Worm (Caenorhabditis elegans) whole organism, L4 larva: Measurements from ENCODE around the gene eif-2A.

Experiments
- D1046.2 ChIP-seq: fragments of 200-800 bp; sonication (Bioruptor generic); IDR thresholded peaks from 2 replicates; pipeline ENCODE4 v1.3.6; 2022; ENCODE audit warnings: missing genetic modification characterization, missing compliant biosample characterization
- F10B5.3 ChIP-seq: sonication (generic microtip); optimal IDR thresholded peaks from 2 replicates; lab custom pipeline; 2016; ENCODE audit warnings: mild to moderate bottlenecking, missing genetic modification characterization, missing compliant biosample characterization
- F49E8.2 ChIP-seq: sonication (generic microtip); optimal IDR thresholded peaks from 2 replicates; lab custom pipeline; 2016; ENCODE audit warnings: missing compliant biosample characterization, mild to moderate bottlenecking, missing genetic modification characterization, borderline replicate concordance
- Y75B8A.6 ChIP-seq: fragments of 200-800 bp; sonication (Bioruptor generic); IDR thresholded peaks from 2 replicates; pipeline ENCODE4 v1.3.6; 2022; ENCODE audit warnings: missing genetic modification reagents, missing genetic modification characterization, missing compliant biosample characterization
- ZK337.2 ChIP-seq: fragments of 200-800 bp; sonication (Bioruptor generic); IDR thresholded peaks from 2 replicates; pipeline ENCODE4 v1.3.6; 2022; ENCODE audit warnings: missing genetic modification reagents, missing genetic modification characterization, missing compliant biosample characterization
- ZK546.5 ChIP-seq, 2 experiments: sonication (generic microtip); optimal IDR thresholded peaks; 2 replicates each; lab custom pipeline; 2017; ENCODE audit warnings: missing biosample characterization in 2 of 2, missing genetic modification characterization in 2 of 2
- ama-1 ChIP-seq: fragments of 150-350 bp; optimal IDR thresholded peaks from 2 replicates; lab custom pipeline; 2014; ENCODE audit warnings: inconsistent platforms, mixed read lengths
- arid-1 ChIP-seq: fragments of 200-800 bp; sonication (Bioruptor generic); conservative IDR thresholded peaks from 2 replicates; pipeline ENCODE4 v1.3.6; 2022; ENCODE audit warnings: missing genetic modification reagents, missing genetic modification characterization, missing compliant biosample characterization
- attf-4 ChIP-seq: sonication (generic microtip); optimal IDR thresholded peaks from 3 replicates; lab custom pipeline; 2017; ENCODE audit warnings: missing biosample characterization, missing genetic modification characterization
- ceh-20 ChIP-seq: fragments of 200-800 bp; sonication (Bioruptor generic); IDR thresholded peaks from 2 replicates; pipeline ENCODE4 v1.3.6; 2022; ENCODE audit warnings: missing genetic modification reagents, missing genetic modification characterization, missing compliant biosample characterization
- ceh-28 ChIP-seq: fragments of 150-350 bp; optimal IDR thresholded peaks from 2 replicates; lab custom pipeline; 2014; ENCODE audit warnings: missing biosample characterization, missing genetic modification reagents, missing genetic modification characterization
- ceh-32 ChIP-seq: sonication (generic microtip); optimal IDR thresholded peaks from 2 replicates; lab custom pipeline; 2016; ENCODE audit warnings: mild to moderate bottlenecking, missing genetic modification characterization, missing compliant biosample characterization; ENCODE audit not compliant: poor library complexity
- ceh-82 ChIP-seq: sonication (generic microtip); optimal IDR thresholded peaks from 2 replicates; lab custom pipeline; 2017; ENCODE audit warnings: missing biosample characterization, missing genetic modification characterization
- ces-1 ChIP-seq: fragments of 150-350 bp; sonication (generic microtip); optimal IDR thresholded peaks from 4 replicates; lab custom pipeline; 2014; ENCODE audit warnings: missing biosample characterization, missing genetic modification reagents, missing genetic modification characterization
- daf-16 ChIP-seq, 3 experiments: sonication (generic microtip); optimal IDR thresholded peaks; 2 replicates each; lab custom pipeline; 2016 to 2017; ENCODE audit warnings: missing genetic modification characterization in 3 of 3, missing genetic modification reagents in 3 of 3, mild to moderate bottlenecking in 2 of 3, missing compliant biosample characterization in 2 of 3, missing biosample characterization in 1 of 3, moderate library complexity in 1 of 3
- dmd-6 ChIP-seq: fragments of 200-800 bp; sonication (Bioruptor generic); IDR thresholded peaks from 2 replicates; pipeline ENCODE4 v1.3.6; 2022; ENCODE audit warnings: missing genetic modification reagents, missing genetic modification characterization, missing compliant biosample characterization
- dmd-9 ChIP-seq: fragments of 200-800 bp; sonication (Bioruptor generic); IDR thresholded peaks from 2 replicates; pipeline ENCODE4 v1.3.6; 2022; ENCODE audit warnings: missing genetic modification reagents, missing genetic modification characterization, missing compliant biosample characterization
- dve-1 ChIP-seq: sonication (generic microtip); optimal IDR thresholded peaks from 2 replicates; lab custom pipeline; 2017; ENCODE audit warnings: antibody characterized with exemption, mild to moderate bottlenecking, missing genetic modification characterization, missing compliant biosample characterization; ENCODE audit not compliant: insufficient read depth
- egl-27 ChIP-seq: sonication (generic microtip); optimal IDR thresholded peaks from 3 replicates; lab custom pipeline; 2017; ENCODE audit warnings: missing biosample characterization, missing genetic modification reagents, missing genetic modification characterization
- fkh-10 ChIP-seq: fragments of 150-350 bp; optimal IDR thresholded peaks from 2 replicates; lab custom pipeline; 2014; ENCODE audit warnings: missing biosample characterization, missing genetic modification reagents, missing genetic modification characterization
- hif-1 ChIP-seq, 2 experiments: sonication (generic microtip); optimal IDR thresholded peaks; 2 replicates each; lab custom pipeline; 2016 to 2017; ENCODE audit warnings: missing compliant biosample characterization in 2 of 2, missing genetic modification characterization in 2 of 2, missing genetic modification reagents in 2 of 2, missing genotype in 2 of 2, mild to moderate bottlenecking in 1 of 2
- hlh-11 ChIP-seq: fragments of 200-800 bp; sonication (Bioruptor generic); optimal IDR thresholded peaks from 2 replicates; lab custom pipeline; 2018; ENCODE audit warnings: mild to moderate bottlenecking, missing genetic modification characterization, missing compliant biosample characterization
- hmg-1.1 ChIP-seq: fragments of 200-800 bp; sonication (Bioruptor generic); IDR thresholded peaks from 2 replicates; pipeline ENCODE4 v1.3.6; 2022; ENCODE audit warnings: missing genetic modification reagents, missing genetic modification characterization, missing compliant biosample characterization
- lim-7 ChIP-seq: fragments of 200-800 bp; sonication (Bioruptor generic); IDR thresholded peaks from 2 replicates; pipeline ENCODE4 v1.3.6; 2022; ENCODE audit warnings: missing genetic modification characterization, missing compliant biosample characterization
- lin-29 ChIP-seq: fragments of 200-800 bp; sonication (Bioruptor generic); IDR thresholded peaks from 2 replicates; pipeline ENCODE4 v1.3.6; 2022; ENCODE audit warnings: missing genetic modification reagents, missing genetic modification characterization, missing compliant biosample characterization
- lin-39 ChIP-seq: fragments of 150-350 bp; optimal IDR thresholded peaks from 2 replicates; lab custom pipeline; 2014; ENCODE audit warnings: missing biosample characterization, missing genetic modification reagents, missing genetic modification characterization
- lsy-2 ChIP-seq, 2 experiments: fragments of 150-350 bp in 1 of 2; sonication (generic microtip) in 1 of 2; optimal IDR thresholded peaks; 2 replicates each; lab custom pipeline; 2014 to 2017; ENCODE audit warnings: missing biosample characterization in 2 of 2, missing genetic modification characterization in 2 of 2
- mdt-29 ChIP-seq: fragments of 200-800 bp; sonication (Bioruptor generic); IDR thresholded peaks from 2 replicates; pipeline ENCODE4 v1.3.6; 2022; ENCODE audit warnings: missing genetic modification reagents, missing genetic modification characterization, missing compliant biosample characterization
- mep-1 ChIP-seq: fragments of 150-350 bp; sonication (generic microtip); optimal IDR thresholded peaks from 3 replicates; lab custom pipeline; 2014; ENCODE audit warnings: missing biosample characterization, missing genetic modification characterization
- mes-2 ChIP-seq: sonication (generic microtip); optimal IDR thresholded peaks from 2 replicates; lab custom pipeline; 2016; ENCODE audit warnings: missing genotype, mild to moderate bottlenecking, missing genetic modification characterization, missing compliant biosample characterization; ENCODE audit not compliant: poor library complexity, severe bottlenecking
- mxl-2 ChIP-seq: fragments of 200-800 bp; sonication (Bioruptor generic); conservative IDR thresholded peaks from 2 replicates; pipeline ENCODE4 v1.3.6; 2022; ENCODE audit warnings: missing genetic modification reagents, missing genetic modification characterization, missing compliant biosample characterization
- mxl-3 ChIP-seq: fragments of 200-800 bp; sonication (Bioruptor generic); optimal IDR thresholded peaks from 2 replicates; lab custom pipeline; 2018; ENCODE audit warnings: mild to moderate bottlenecking, missing genetic modification characterization, missing compliant biosample characterization
- nhr-102 ChIP-seq: sonication (generic microtip); optimal IDR thresholded peaks from 2 replicates; lab custom pipeline; 2016; ENCODE audit warnings: mild to moderate bottlenecking, missing genetic modification characterization, moderate library complexity, missing compliant biosample characterization
- nhr-11 ChIP-seq: fragments of 150-350 bp; optimal IDR thresholded peaks from 2 replicates; lab custom pipeline; 2014; ENCODE audit warnings: missing biosample characterization, missing genetic modification characterization
- nhr-42 ChIP-seq: fragments of 200-800 bp; sonication (Bioruptor generic); IDR thresholded peaks from 2 replicates; pipeline ENCODE4 v1.3.6; 2022; ENCODE audit warnings: missing genetic modification characterization, missing compliant biosample characterization
- nhr-6 ChIP-seq: fragments of 150-350 bp; optimal IDR thresholded peaks from 2 replicates; lab custom pipeline; 2014; ENCODE audit warnings: missing biosample characterization, missing genetic modification characterization
- pha-4 ChIP-seq, 2 experiments: fragments of 150-350 bp in 1 of 2; fragments of 200-800 bp in 1 of 2; sonication (Bioruptor generic) in 1 of 2; IDR thresholded peaks in 1 of 2; optimal IDR thresholded peaks in 1 of 2; 2 replicates each; pipeline versions ENCODE4 v1.3.6 to Lab custom; 2014 to 2022; ENCODE audit warnings: missing genetic modification characterization in 2 of 2, missing genetic modification reagents in 2 of 2, missing biosample characterization in 1 of 2, missing compliant biosample characterization in 1 of 2
- rbr-2 ChIP-seq: sonication (generic microtip); optimal IDR thresholded peaks from 2 replicates; lab custom pipeline; 2016; ENCODE audit warnings: missing genotype, missing genetic modification characterization, missing compliant biosample characterization
- set-16 ChIP-seq: fragments of 200-800 bp; sonication (Bioruptor generic); IDR thresholded peaks from 2 replicates; pipeline ENCODE4 v1.3.6; 2022; ENCODE audit warnings: missing genetic modification reagents, missing genetic modification characterization, missing compliant biosample characterization
- skn-1 ChIP-seq: fragments of 150-350 bp; optimal IDR thresholded peaks from 2 replicates; lab custom pipeline; 2014; ENCODE audit warnings: missing biosample characterization, missing genetic modification characterization
- spr-1 ChIP-seq: sonication (generic microtip); optimal IDR thresholded peaks from 2 replicates; lab custom pipeline; 2016; ENCODE audit warnings: mild to moderate bottlenecking, missing genetic modification characterization, missing compliant biosample characterization
- tra-1 ChIP-seq: fragments of 200-800 bp; sonication (Bioruptor generic); IDR thresholded peaks from 2 replicates; pipeline ENCODE4 v1.3.6; 2022; ENCODE audit warnings: missing genetic modification reagents, missing genetic modification characterization, missing compliant biosample characterization
- unc-130 ChIP-seq: sonication (generic microtip); optimal IDR thresholded peaks from 2 replicates; lab custom pipeline; 2016; ENCODE audit warnings: missing genetic modification reagents, missing genetic modification characterization, missing compliant biosample characterization
- unc-62 ChIP-seq, 3 experiments: fragments of 150-350 bp in 1 of 3; sonication (generic microtip); optimal IDR thresholded peaks in 2 of 3; peaks in 1 of 3; 1 replicate in 1 of 3; 2 replicates in 2 of 3; lab custom pipeline; 2014 to 2017; ENCODE audit warnings: missing biosample characterization in 3 of 3, missing genetic modification characterization in 3 of 3, missing genetic modification reagents in 3 of 3, missing genotype in 1 of 3
- vab-7 ChIP-seq: fragments of 200-800 bp; sonication (Bioruptor generic); IDR thresholded peaks from 2 replicates; pipeline ENCODE4 v1.3.6; 2022; ENCODE audit warnings: missing genetic modification reagents, missing genetic modification characterization, missing compliant biosample characterization
- zip-11 ChIP-seq: fragments of 200-800 bp; sonication (Bioruptor generic); IDR thresholded peaks from 2 replicates; pipeline ENCODE4 v1.3.6; 2022; ENCODE audit warnings: missing genetic modification characterization, missing compliant biosample characterization
- zip-2 ChIP-seq: fragments of 150-350 bp; optimal IDR thresholded peaks from 2 replicates; lab custom pipeline; 2014; ENCODE audit warnings: missing biosample characterization, missing genetic modification characterization

eif-2A gene

ce11 chrII:10445738-10446137, 29.1 kb downstream of the eif-2A start (continued):
- TF ChIP-seq hif-1 (tag; optimal IDR thresholded peaks at IDR 0.05; lab: Kevin White, UChicago): peak in 1 of 2 experiments; percentile 30

ce11 chrII:10446300-10446699, 29.7 kb downstream of the eif-2A start:
- peak; percentile 21 for TF ChIP-seq mxl-3 (GFP tag; lab: Kevin White, UChicago)
- no peak for TF ChIP-seq zip-11 (GFP tag; lab: Robert Waterston, UW)
- TF ChIP-seq nhr-6 (tag; lab: Kevin White, UChicago): no peak
- no peak for TF ChIP-seq dmd-9 (GFP tag; lab: Robert Waterston, UW)
- peak in 1 of 2 experiments; percentile 55 for TF ChIP-seq daf-16 (GFP tag; optimal IDR thresholded peaks at IDR 0.05; lab: Kevin White, UChicago)
- peak; percentile 21 for TF ChIP-seq daf-16 (tag; optimal IDR thresholded peaks at IDR 0.05; lab: Kevin White, UChicago)
- TF ChIP-seq ceh-20 (GFP tag; lab: Robert Waterston, UW): no peak
- no peak for TF ChIP-seq hif-1 (tag; optimal IDR thresholded peaks at IDR 0.05; lab: Kevin White, UChicago)
- no peak for TF ChIP-seq vab-7
- TF ChIP-seq lin-29 (GFP tag; lab: Robert Waterston, UW): no peak
- no peak for TF ChIP-seq ZK337.2 (GFP tag; lab: Robert Waterston, UW)
- TF ChIP-seq ZK546.5 (tag; optimal IDR thresholded peaks at IDR 0.05; lab: Kevin White, UChicago): no peak
- TF ChIP-seq hlh-11: peak; percentile 86
- TF ChIP-seq F49E8.2 (tag; lab: Kevin White, UChicago): no peak
- TF ChIP-seq ama-1 (lab: Kevin White, UChicago): peak; percentile 69
- no peak for TF ChIP-seq nhr-42 (GFP tag; lab: Robert Waterston, UW)
- TF ChIP-seq dmd-6 (GFP tag; lab: Robert Waterston, UW): peak; percentile 71
- peak; percentile 78 for TF ChIP-seq nhr-11 (tag; lab: Kevin White, UChicago)
- TF ChIP-seq F10B5.3 (tag; lab: Kevin White, UChicago): no peak
- TF ChIP-seq ceh-82 (tag; lab: Kevin White, UChicago): no peak
- TF ChIP-seq lin-39: no peak
- no peak for TF ChIP-seq arid-1 (GFP tag; lab: Robert Waterston, UW)
- TF ChIP-seq lim-7 (GFP tag; lab: Robert Waterston, UW): no peak
- TF ChIP-seq skn-1 (tag; lab: Kevin White, UChicago): no peak
- TF ChIP-seq spr-1 (tag; lab: Kevin White, UChicago): no peak
- no peak for TF ChIP-seq ceh-28 (tag; lab: Kevin White, UChicago)
- TF ChIP-seq ceh-32 (tag; lab: Kevin White, UChicago): no peak
- TF ChIP-seq set-16 (GFP tag; lab: Robert Waterston, UW): no peak
- no peak for TF ChIP-seq nhr-102 (tag; lab: Kevin White, UChicago)
- TF ChIP-seq lsy-2 (tag; optimal IDR thresholded peaks at IDR 0.05; lab: Kevin White, UChicago): peak in 1 of 2 experiments; percentile 29
- TF ChIP-seq mep-1: no peak
- TF ChIP-seq rbr-2 (tag; lab: Kevin White, UChicago): no peak
- no peak for TF ChIP-seq hmg-1.1 (GFP tag; lab: Robert Waterston, UW)
- TF ChIP-seq zip-2 (tag; lab: Kevin White, UChicago): no peak
- no peak for TF ChIP-seq fkh-10 (GFP tag; lab: Kevin White, UChicago)
- peak in 1 of 2 experiments; percentile 97 for TF ChIP-seq unc-62 (GFP tag; optimal IDR thresholded peaks at IDR 0.05 in 1 of 2; lab: Kevin White, UChicago)
- TF ChIP-seq unc-62 (tag; optimal IDR thresholded peaks at IDR 0.05; lab: Kevin White, UChicago): no peak
- TF ChIP-seq Y75B8A.6 (GFP tag; lab: Robert Waterston, UW): no peak
- TF ChIP-seq egl-27 (tag; lab: Kevin White, UChicago): no peak
- peak; percentile 77 for TF ChIP-seq mdt-29 (GFP tag; lab: Robert Waterston, UW)
- no peak for TF ChIP-seq mxl-2 (GFP tag; lab: Robert Waterston, UW)
- no peak for TF ChIP-seq ces-1
- TF ChIP-seq pha-4 (GFP tag; IDR thresholded peaks at IDR 0.05; lab: Robert Waterston, UW): no peak
- TF ChIP-seq pha-4 (tag; optimal IDR thresholded peaks at IDR 0.05; lab: Kevin White, UChicago): no peak
- TF ChIP-seq unc-130 (GFP tag; lab: Kevin White, UChicago): no peak
- peak; percentile 80 for TF ChIP-seq dve-1 (tag; lab: Kevin White, UChicago)
- no peak for TF ChIP-seq D1046.2 (GFP tag; lab: Robert Waterston, UW)
- TF ChIP-seq mes-2: no peak
- TF ChIP-seq attf-4: no peak
- TF ChIP-seq tra-1 (GFP tag; lab: Robert Waterston, UW): no peak
